Worm (Caenorhabditis elegans): Measurements from ENCODE around the gene ZC204.12.

DNA sequence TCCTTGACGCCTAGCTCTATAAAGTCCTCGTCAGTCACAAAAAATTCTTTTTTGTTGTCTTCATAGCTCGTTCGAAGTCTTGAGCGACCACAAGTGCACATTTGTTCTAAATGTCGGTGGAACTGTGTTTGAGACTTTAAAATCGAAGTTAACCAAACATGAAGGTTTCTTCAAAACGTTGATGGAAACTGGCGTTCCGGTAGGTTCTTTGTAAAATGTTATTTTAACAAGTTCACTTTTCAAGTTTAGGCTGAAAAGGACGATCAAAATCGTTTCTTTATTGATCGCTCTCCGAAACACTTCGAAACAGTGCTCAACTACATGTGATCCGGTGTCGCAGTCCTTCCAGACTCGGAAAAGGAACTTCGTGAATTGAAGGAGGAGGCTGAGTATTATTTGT lies 32.5 kb downstream of the ZC204.12 start, which contains the start of gene fbxa-160:
- TF ChIP-seq ama-1 (optimal IDR thresholded peaks at IDR 0.05) (no peak), lsy-2 (tag; optimal IDR thresholded peaks at IDR 0.05) (no peak), R02D3.7 (tag; optimal IDR thresholded peaks at IDR 0.05) (no peak), nhr-11 (tag; optimal IDR thresholded peaks at IDR 0.05) (no peak), ceh-44 (GFP tag; IDR thresholded peaks at IDR 0.05) (no peak), lin-15B (tag; optimal IDR thresholded peaks at IDR 0.05) (no peak), nhr-28 (tag; optimal IDR thresholded peaks at IDR 0.05) (no peak), mdl-1 (tag; optimal IDR thresholded peaks at IDR 0.05) (no peak), snpc-4 (tag; optimal IDR thresholded peaks at IDR 0.05) (no peak)
